Worm (Caenorhabditis elegans): ENCODE data around the gene Y48G9A.6.

DNA sequence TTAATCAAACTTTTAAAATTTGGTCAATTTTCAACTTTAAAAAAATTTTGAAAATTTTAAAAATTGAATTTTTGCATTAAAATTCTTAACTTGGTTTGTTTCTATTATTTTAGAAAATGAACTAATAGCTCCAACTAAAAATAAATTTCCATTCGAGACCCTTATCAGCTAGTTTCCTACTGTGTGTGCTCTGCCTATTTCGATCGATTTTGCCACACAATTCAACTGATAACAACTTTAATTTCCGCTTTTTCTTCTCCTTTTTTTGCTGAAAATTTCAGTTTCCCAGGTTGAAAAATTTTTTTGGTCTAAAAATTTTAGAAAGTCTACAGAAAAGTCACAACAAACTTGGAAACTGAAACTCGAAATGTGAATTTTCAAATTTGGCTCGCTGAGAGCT, 26.3 kb upstream of the Y48G9A.6 start:
- TF ChIP-seq madf-5 (GFP tag; IDR thresholded peaks at IDR 0.05) (no peak), vab-7 (GFP tag; IDR thresholded peaks at IDR 0.05) (no peak), ceh-62 (tag; optimal IDR thresholded peaks at IDR 0.05) (no peak), unc-130 (GFP tag; optimal IDR thresholded peaks at IDR 0.05) (no peak), zfp-3 (GFP tag; conservative IDR thresholded peaks at IDR 0.05) (no peak), lir-3 (tag; optimal IDR thresholded peaks at IDR 0.05) (no peak), skn-1 (tag; optimal IDR thresholded peaks at IDR 0.05) (no peak)
